Worm (Caenorhabditis elegans) whole organism, late embryonic: ENCODE measurements around the gene K04G11.3.

ENCODE experiments used
- C38D4.7 ChIP-seq: fragments of 200-800 bp; sonication (Bioruptor generic); optimal IDR thresholded peaks from 2 replicates; lab custom pipeline; 2018; ENCODE audit warnings: mild to moderate bottlenecking, missing genetic modification characterization, moderate library complexity, missing compliant biosample characterization
- F13H6.1 ChIP-seq: sonication (generic microtip); optimal IDR thresholded peaks from 2 replicates; lab custom pipeline; 2016; ENCODE audit warnings: missing genetic modification characterization, missing compliant biosample characterization
- K02D7.2 ChIP-seq: sonication (generic microtip); optimal IDR thresholded peaks from 2 replicates; lab custom pipeline; 2017; ENCODE audit warnings: mild to moderate bottlenecking, missing genetic modification characterization, missing compliant biosample characterization
- K09A11.1 ChIP-seq: sonication (generic microtip); optimal IDR thresholded peaks from 2 replicates; lab custom pipeline; 2017; ENCODE audit warnings: antibody characterized with exemption, mild to moderate bottlenecking, missing genetic modification characterization, missing compliant biosample characterization; ENCODE audit not compliant: insufficient read depth
- Y22D7AL.16 ChIP-seq: sonication (generic microtip); optimal IDR thresholded peaks from 2 replicates; lab custom pipeline; 2016; ENCODE audit warnings: missing genetic modification characterization, missing compliant biosample characterization
- ama-1 ChIP-seq: fragments of 150-350 bp; optimal IDR thresholded peaks from 2 replicates; lab custom pipeline; 2014
- ceh-2 ChIP-seq: sonication (generic microtip); optimal IDR thresholded peaks from 2 replicates; lab custom pipeline; 2016; ENCODE audit warnings: missing genotype, missing genetic modification characterization, missing compliant biosample characterization
- ceh-22 ChIP-seq: sonication (generic microtip); optimal IDR thresholded peaks from 2 replicates; lab custom pipeline; 2017; ENCODE audit warnings: missing biosample characterization, missing genetic modification characterization
- ceh-31 ChIP-seq: sonication (generic microtip); optimal IDR thresholded peaks from 2 replicates; lab custom pipeline; 2016; ENCODE audit warnings: missing genetic modification characterization, missing compliant biosample characterization
- ceh-34 ChIP-seq: sonication (generic microtip); optimal IDR thresholded peaks from 2 replicates; lab custom pipeline; 2016; ENCODE audit warnings: mild to moderate bottlenecking, missing genetic modification characterization, missing compliant biosample characterization
- ceh-45 ChIP-seq: fragments of 200-800 bp; sonication (Bioruptor generic); IDR thresholded peaks from 2 replicates; pipeline ENCODE4 v1.3.6; 2022; ENCODE audit warnings: missing genetic modification reagents, missing genetic modification characterization, missing compliant biosample characterization
- ceh-6 ChIP-seq: fragments of 200-800 bp; sonication (Bioruptor generic); optimal IDR thresholded peaks from 2 replicates; lab custom pipeline; 2018; ENCODE audit warnings: mild to moderate bottlenecking, missing genetic modification characterization, missing compliant biosample characterization
- dmd-4 ChIP-seq: sonication (generic microtip); optimal IDR thresholded peaks from 2 replicates; lab custom pipeline; 2016; ENCODE audit warnings: borderline replicate concordance, missing genetic modification characterization, missing compliant biosample characterization
- dve-1 ChIP-seq: sonication (generic microtip); optimal IDR thresholded peaks from 2 replicates; lab custom pipeline; 2017; ENCODE audit warnings: antibody characterized with exemption, mild to moderate bottlenecking, missing genetic modification characterization, missing compliant biosample characterization
- elt-4 ChIP-seq: sonication (generic microtip); optimal IDR thresholded peaks from 2 replicates; lab custom pipeline; 2016; ENCODE audit warnings: missing genetic modification characterization, missing compliant biosample characterization
- ets-4 ChIP-seq: sonication (generic microtip); optimal IDR thresholded peaks from 2 replicates; lab custom pipeline; 2016; ENCODE audit warnings: missing genetic modification characterization, missing compliant biosample characterization
- hlh-13 ChIP-seq: fragments of 200-800 bp; sonication (Bioruptor generic); optimal IDR thresholded peaks from 2 replicates; lab custom pipeline; 2018; ENCODE audit warnings: mild to moderate bottlenecking, missing genetic modification characterization, missing compliant biosample characterization
- hlh-6 ChIP-seq: sonication (generic microtip); optimal IDR thresholded peaks from 2 replicates; lab custom pipeline; 2016; ENCODE audit warnings: missing genotype, missing genetic modification characterization, missing compliant biosample characterization
- hlh-8 ChIP-seq: sonication (generic microtip); optimal IDR thresholded peaks from 2 replicates; lab custom pipeline; 2016; ENCODE audit warnings: missing genotype, missing genetic modification characterization, missing compliant biosample characterization
- madf-2 ChIP-seq: sonication (generic microtip); optimal IDR thresholded peaks from 2 replicates; lab custom pipeline; 2017; ENCODE audit warnings: missing genetic modification characterization, missing compliant biosample characterization
- mec-3 ChIP-seq: sonication (generic microtip); optimal IDR thresholded peaks from 2 replicates; lab custom pipeline; 2016; ENCODE audit warnings: borderline replicate concordance, missing genetic modification characterization, missing compliant biosample characterization
- nfya-1 ChIP-seq: sonication (generic microtip); optimal IDR thresholded peaks from 2 replicates; lab custom pipeline; 2017; ENCODE audit warnings: missing genetic modification characterization, mild to moderate bottlenecking, missing compliant biosample characterization, antibody characterized with exemption, moderate library complexity
- nhr-11 ChIP-seq: fragments of 150-350 bp; optimal IDR thresholded peaks from 2 replicates; lab custom pipeline; 2014; ENCODE audit warnings: missing biosample characterization, missing genetic modification characterization
- nhr-232 ChIP-seq: sonication (generic microtip); optimal IDR thresholded peaks from 2 replicates; lab custom pipeline; 2016; ENCODE audit warnings: missing genetic modification characterization, missing compliant biosample characterization
- odd-2 ChIP-seq: sonication (generic microtip); optimal IDR thresholded peaks from 2 replicates; lab custom pipeline; 2017; ENCODE audit warnings: antibody characterized with exemption, mild to moderate bottlenecking, missing genetic modification characterization, missing compliant biosample characterization
- pag-3 ChIP-seq: sonication (generic microtip); optimal IDR thresholded peaks from 2 replicates; lab custom pipeline; 2016; ENCODE audit warnings: missing compliant biosample characterization, missing genetic modification characterization, borderline replicate concordance
- pat-9 ChIP-seq: fragments of 200-800 bp; sonication (Bioruptor generic); optimal IDR thresholded peaks from 2 replicates; lab custom pipeline; 2018; ENCODE audit warnings: mild to moderate bottlenecking, missing genetic modification characterization, moderate library complexity, missing compliant biosample characterization
- pha-2 ChIP-seq: sonication (generic microtip); optimal IDR thresholded peaks from 2 replicates; lab custom pipeline; 2017; ENCODE audit warnings: mild to moderate bottlenecking, missing genetic modification characterization, missing compliant biosample characterization
- pha-4 ChIP-seq: fragments of 150-350 bp; optimal IDR thresholded peaks from 2 replicates; lab custom pipeline; 2018; ENCODE audit warnings: missing biosample characterization, missing genetic modification reagents, missing genetic modification characterization
- sdc-2 ChIP-seq: sonication (generic microtip); optimal IDR thresholded peaks from 2 replicates; lab custom pipeline; 2016; ENCODE audit warnings: missing genotype, missing genetic modification characterization, missing compliant biosample characterization
- sox-4 ChIP-seq: sonication (generic microtip); optimal IDR thresholded peaks from 2 replicates; lab custom pipeline; 2017; ENCODE audit warnings: mild to moderate bottlenecking, missing genetic modification characterization, inconsistent platforms, missing compliant biosample characterization
- syd-9 ChIP-seq: sonication (generic microtip); optimal IDR thresholded peaks from 2 replicates; lab custom pipeline; 2016; ENCODE audit warnings: mild to moderate bottlenecking, missing genetic modification characterization, moderate library complexity, missing compliant biosample characterization
- ttx-3 ChIP-seq: sonication (generic microtip); optimal IDR thresholded peaks from 2 replicates; lab custom pipeline; 2016; ENCODE audit warnings: missing genetic modification reagents, missing genetic modification characterization, missing compliant biosample characterization
- unc-3 ChIP-seq, 2 experiments: fragments of 200-800 bp in 1 of 2; sonication (Bioruptor generic) in 1 of 2; sonication (generic microtip) in 1 of 2; conservative IDR thresholded peaks in 1 of 2; optimal IDR thresholded peaks in 1 of 2; 2 replicates each; pipeline versions ENCODE4 v1.3.6 to Lab custom; 2016 to 2022; ENCODE audit warnings: missing compliant biosample characterization in 2 of 2, missing genetic modification characterization in 2 of 2, missing genetic modification reagents in 1 of 2
- unc-55 ChIP-seq: sonication (generic microtip); optimal IDR thresholded peaks from 2 replicates; lab custom pipeline; 2017; ENCODE audit warnings: missing biosample characterization, missing genetic modification reagents, missing genetic modification characterization
- unc-86 ChIP-seq: sonication (generic microtip); optimal IDR thresholded peaks from 2 replicates; lab custom pipeline; 2016; ENCODE audit warnings: missing genetic modification characterization, missing compliant biosample characterization
- zip-5 ChIP-seq: sonication (generic microtip); optimal IDR thresholded peaks from 2 replicates; lab custom pipeline; 2016; ENCODE audit warnings: missing genetic modification characterization, missing compliant biosample characterization

K04G11.3 gene

ce11 chrX:14334151-14334550, 13.3 kb downstream of the K04G11.3 start:
- TF ChIP-seq ceh-34 (tag; lab: Kevin White, UChicago) (peak; percentile 3), sdc-2 (tag; lab: Kevin White, UChicago) (peak; percentile 12), pat-9 (no peak), unc-86 (tag; lab: Kevin White, UChicago) (no peak), nfya-1 (peak; percentile 6), pha-4 (no peak), dmd-4 (no peak), Y22D7AL.16 (tag; lab: Kevin White, UChicago) (no peak), odd-2 (tag; lab: Kevin White, UChicago) (no peak)

ce11 chrX:14329348-14329747, 18.1 kb downstream of the K04G11.3 start:
- TF ChIP-seq madf-2 (tag; lab: Kevin White, UChicago) (no peak), pha-2 (tag; lab: Kevin White, UChicago) (no peak), ceh-31 (tag; lab: Kevin White, UChicago) (peak; percentile 44)
- TF ChIP-seq, all 69 proteins: peak for 1

ce11 chrX:14327398-14327797, 20.1 kb downstream of the K04G11.3 start, which contains the start of gene C11H1.7:
TSS of gene C11H1.7 (plus strand) at chrX:14327409.
- TF ChIP-seq hlh-8 (tag; lab: Kevin White, UChicago) (no peak), mec-3 (no peak), ceh-6 (GFP tag; lab: Kevin White, UChicago) (no peak), unc-55 (GFP tag; lab: Kevin White, UChicago) (no peak), syd-9 (no peak), ceh-2 (tag; lab: Kevin White, UChicago) (no peak), madf-2 (tag; lab: Kevin White, UChicago) (no peak), unc-86 (tag; lab: Kevin White, UChicago) (no peak), ttx-3 (tag; lab: Kevin White, UChicago) (no peak), sox-4 (tag; lab: Kevin White, UChicago) (no peak), nhr-11 (tag; lab: Kevin White, UChicago) (no peak), K09A11.1 (no peak), ceh-22 (no peak), F13H6.1 (no peak), pat-9 (no peak), hlh-6 (tag; lab: Kevin White, UChicago) (no peak), K02D7.2 (tag; lab: Kevin White, UChicago) (no peak)
- TF ChIP-seq, all 69 proteins: peak for 0

- no peak for TF ChIP-seq elt-4 (tag; lab: Kevin White, UChicago)
- TF ChIP-seq ttx-3 (tag; lab: Kevin White, UChicago) = no peak
- TF ChIP-seq zip-5 (tag; lab: Kevin White, UChicago) = no peak
- no peak for TF ChIP-seq ceh-34 (tag; lab: Kevin White, UChicago)
- no peak for TF ChIP-seq C38D4.7 (GFP tag; lab: Kevin White, UChicago)
- no peak for TF ChIP-seq unc-3 (GFP tag; conservative IDR thresholded peaks at IDR 0.05; lab: Robert Waterston, UW)
- TF ChIP-seq unc-3 (tag; optimal IDR thresholded peaks at IDR 0.05; lab: Kevin White, UChicago) = no peak
- TF ChIP-seq odd-2 (tag; lab: Kevin White, UChicago) = no peak
- no peak for TF ChIP-seq ceh-45 (GFP tag; lab: Robert Waterston, UW)
- TF ChIP-seq nhr-232 = no peak
- TF ChIP-seq pat-9 = no peak
- no peak for TF ChIP-seq ama-1 (lab: Kevin White, UChicago)
- TF ChIP-seq hlh-13 (GFP tag; lab: Kevin White, UChicago) = no peak
Observed at ce11 chrX:14326578-14326977, 20.9 kb downstream of the K04G11.3 start.

ce11 chrX:14324289-14324688, 23.2 kb downstream of the K04G11.3 start:
- TF ChIP-seq ets-4 (tag; lab: Kevin White, UChicago) = no peak
- no peak for TF ChIP-seq pag-3 (tag; lab: Kevin White, UChicago)
- no peak for TF ChIP-seq dve-1
- no peak for TF ChIP-seq pha-2 (tag; lab: Kevin White, UChicago)
- no peak for TF ChIP-seq unc-3 (GFP tag; conservative IDR thresholded peaks at IDR 0.05; lab: Robert Waterston, UW)
- no peak for TF ChIP-seq unc-3 (tag; optimal IDR thresholded peaks at IDR 0.05; lab: Kevin White, UChicago)
- no peak for TF ChIP-seq nfya-1
- no peak for TF ChIP-seq unc-86 (tag; lab: Kevin White, UChicago)
